Fruit fly (Drosophila melanogaster): Measurements from ENCODE around the gene Apc2.

Apc2 gene

DNA sequence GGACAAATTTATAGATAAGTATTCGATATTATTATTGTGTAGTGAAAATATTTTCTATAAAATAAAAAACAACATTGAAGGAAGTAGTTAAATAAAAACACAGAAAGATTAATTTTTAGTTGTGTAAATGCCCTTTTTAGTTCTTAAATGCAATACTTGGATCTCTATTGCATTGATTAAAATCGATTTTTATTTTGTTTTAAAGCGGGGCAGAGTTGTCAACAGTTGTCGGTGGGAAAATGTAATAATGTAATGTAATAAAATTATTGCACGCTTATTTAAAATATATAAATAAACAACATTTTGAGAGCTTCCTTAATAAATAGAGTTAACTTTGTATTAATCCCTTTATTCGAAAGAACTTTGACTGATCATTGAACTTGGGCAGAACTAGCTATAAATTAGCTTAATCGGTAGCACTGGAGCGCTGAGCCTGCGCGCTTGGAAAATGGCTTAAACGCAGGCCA lies at the start of gene Apc2:
TSS of gene Apc2 (plus strand) at position 411 of the 467 bp plus-strand sequence.
- TF ChIP-seq Snoo (tag; optimal IDR thresholded peaks at IDR 0.05): peak; percentile 48
- TF ChIP-seq fd96Ca (GFP tag; IDR thresholded peaks at IDR 0.05): no peak
- no peak for TF ChIP-seq CG14655 (GFP tag; optimal IDR thresholded peaks at IDR 0.05)
- peak; percentile 56 for TF ChIP-seq Ets98B (GFP tag; IDR thresholded peaks at IDR 0.05)
- TF ChIP-seq CG15710 (tag; optimal IDR thresholded peaks at IDR 0.05): peak; percentile 49
- peak; percentile 63; the same call in 1 of the 3 replicates for TF ChIP-seq CG4496 (GFP tag; IDR thresholded peaks at IDR 0.05)
- peak; percentile 66 for TF ChIP-seq CG32121 (GFP tag; IDR thresholded peaks at IDR 0.05)
- TF ChIP-seq CG17806 (tag; optimal IDR thresholded peaks at IDR 0.05): peak; percentile 22
- no peak for TF ChIP-seq D1 (tag; optimal IDR thresholded peaks at IDR 0.05)
- TF ChIP-seq CG12605 (GFP tag; IDR thresholded peaks at IDR 0.05): peak; percentile 51; the same call in 1 of the 2 replicates
- TF ChIP-seq CG13204 (GFP tag; optimal IDR thresholded peaks at IDR 0.05): no peak
- TF ChIP-seq CG9948 (tag; optimal IDR thresholded peaks at IDR 0.05): peak; percentile 10
- no peak for TF ChIP-seq rn (GFP tag; IDR thresholded peaks at IDR 0.05)
- TF ChIP-seq CG34367 (tag; optimal IDR thresholded peaks at IDR 0.05): peak; percentile 18
- TF ChIP-seq EcR (GFP tag; optimal IDR thresholded peaks at IDR 0.05): peak; percentile 3
- TF ChIP-seq CG8159 (tag; optimal IDR thresholded peaks at IDR 0.05): peak; percentile 60
- TF ChIP-seq CG8301 (tag; optimal IDR thresholded peaks at IDR 0.05): peak; percentile 46
- TF ChIP-seq Pif1A (GFP tag; optimal IDR thresholded peaks at IDR 0.05): no peak

DNA sequence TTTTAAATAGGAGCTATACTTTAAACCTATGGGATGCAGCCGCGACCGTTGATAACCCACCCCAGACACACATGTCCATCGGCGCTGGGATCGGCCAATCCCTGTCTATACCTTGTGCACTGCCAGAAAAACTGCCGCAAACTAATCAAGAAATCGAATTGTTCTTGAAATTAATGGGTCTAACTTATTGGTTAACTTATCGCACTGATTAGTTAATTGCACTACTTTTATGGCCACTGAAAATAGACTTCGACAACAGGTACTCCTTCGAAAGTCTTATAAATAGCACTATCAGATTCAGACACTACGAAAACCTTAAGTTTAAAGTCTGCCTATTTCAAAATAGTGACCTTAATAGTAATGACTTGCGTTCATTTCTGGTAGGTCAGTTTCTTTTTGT lies 47.6 kb upstream of the Apc2 start, which contains the start of gene CG13607:
TSS of gene CG13607 (minus strand) at position 143 of the 400 bp plus-strand sequence.
- TF ChIP-seq rn (GFP tag; IDR thresholded peaks at IDR 0.05) (no peak), CG14655 (GFP tag; optimal IDR thresholded peaks at IDR 0.05) (peak; percentile 12)

DNA sequence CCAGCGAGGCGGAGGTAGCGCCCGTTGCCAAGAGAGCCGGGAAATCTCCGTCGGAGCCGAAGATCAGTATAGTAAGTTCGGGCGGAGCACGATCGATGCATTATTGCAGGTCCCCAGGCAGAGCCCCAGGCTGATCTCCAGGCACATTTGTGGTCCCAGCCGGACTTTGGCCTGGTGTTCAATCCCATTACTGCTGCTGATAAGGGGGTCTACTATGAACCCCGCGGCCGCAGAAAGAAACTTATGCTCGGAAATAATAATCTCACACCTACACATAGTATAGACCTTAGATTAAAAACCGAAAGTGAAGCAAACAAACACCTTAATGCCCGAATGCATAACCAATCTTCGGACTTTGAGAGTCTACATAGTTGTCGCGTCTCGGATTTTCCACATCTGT lies 46.8 kb upstream of the Apc2 start:
- TF ChIP-seq gl (tag; optimal IDR thresholded peaks at IDR 0.05): peak; percentile 64
- peak; percentile 5; the same call in 1 of the 2 replicates for TF ChIP-seq CG32121 (GFP tag; IDR thresholded peaks at IDR 0.05)
- no peak for TF ChIP-seq CG17806 (tag; optimal IDR thresholded peaks at IDR 0.05)
- peak; percentile 55 for TF ChIP-seq CG12605 (GFP tag; IDR thresholded peaks at IDR 0.05)
- peak; percentile 52; the same call in 2 of the 3 replicates for TF ChIP-seq CG4496 (GFP tag; IDR thresholded peaks at IDR 0.05)
- TF ChIP-seq CG13204 (GFP tag; optimal IDR thresholded peaks at IDR 0.05): peak; percentile 1
- no peak for TF ChIP-seq CG15710 (tag; optimal IDR thresholded peaks at IDR 0.05)
- TF ChIP-seq CG34367 (tag; optimal IDR thresholded peaks at IDR 0.05): no peak
- no peak for TF ChIP-seq Pif1A (GFP tag; optimal IDR thresholded peaks at IDR 0.05)
- no peak for TF ChIP-seq D1 (tag; optimal IDR thresholded peaks at IDR 0.05)
- TF ChIP-seq fd96Ca (GFP tag; IDR thresholded peaks at IDR 0.05): 0 out of 3 replicates have a peak, but pooled peaks have one; percentile 6
- TF ChIP-seq Pif1B (GFP tag; optimal IDR thresholded peaks at IDR 0.05): no peak

DNA sequence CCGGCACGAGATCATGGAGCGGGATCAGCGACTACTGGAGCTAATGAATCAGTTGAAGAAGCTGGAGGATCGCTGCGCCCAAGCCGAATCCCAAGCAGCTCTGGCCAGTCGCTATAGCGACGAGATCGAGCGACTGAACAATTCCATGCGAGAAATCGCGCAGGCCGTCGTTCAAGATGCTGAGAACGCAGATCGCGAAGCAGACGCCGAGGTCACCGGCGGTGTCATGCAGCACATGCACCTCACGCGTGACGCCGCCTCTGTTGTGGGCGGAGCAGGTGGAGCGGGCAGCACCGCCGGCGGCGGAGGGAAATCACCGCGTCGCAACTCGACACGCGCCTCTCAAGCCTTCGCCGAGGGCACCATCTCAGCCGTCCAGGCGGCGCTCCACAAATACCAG lies 42.1 kb upstream of the Apc2 start:
- TF ChIP-seq Pif1A (GFP tag; optimal IDR thresholded peaks at IDR 0.05) (no peak), CG15710 (tag; optimal IDR thresholded peaks at IDR 0.05) (no peak), Pif1B (GFP tag; optimal IDR thresholded peaks at IDR 0.05) (no peak)

DNA sequence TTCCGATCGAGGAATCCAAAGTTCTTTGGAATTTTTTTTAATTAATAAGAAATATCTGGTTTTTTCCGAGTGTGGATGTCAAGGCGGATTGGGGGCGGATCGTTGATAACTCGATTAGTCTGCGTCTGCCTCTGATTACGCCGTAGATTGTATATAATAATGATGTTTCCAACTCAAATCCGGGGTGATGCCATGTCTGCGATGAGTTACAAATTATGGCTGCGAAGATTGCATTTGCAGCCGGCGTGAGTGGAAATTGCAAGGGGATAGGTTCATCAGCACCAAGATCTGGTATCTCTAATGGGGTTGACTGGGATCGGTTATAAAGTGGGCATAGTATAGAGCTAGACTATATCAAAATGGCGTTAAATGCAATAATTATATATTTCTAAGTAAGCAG lies 41.4 kb upstream of the Apc2 start:
- TF ChIP-seq CG17806 (tag; optimal IDR thresholded peaks at IDR 0.05) (no peak), Ets98B (GFP tag; IDR thresholded peaks at IDR 0.05) (peak; percentile 17; the same call in 1 of the 2 replicates), EcR (GFP tag; optimal IDR thresholded peaks at IDR 0.05) (peak; percentile 67)

DNA sequence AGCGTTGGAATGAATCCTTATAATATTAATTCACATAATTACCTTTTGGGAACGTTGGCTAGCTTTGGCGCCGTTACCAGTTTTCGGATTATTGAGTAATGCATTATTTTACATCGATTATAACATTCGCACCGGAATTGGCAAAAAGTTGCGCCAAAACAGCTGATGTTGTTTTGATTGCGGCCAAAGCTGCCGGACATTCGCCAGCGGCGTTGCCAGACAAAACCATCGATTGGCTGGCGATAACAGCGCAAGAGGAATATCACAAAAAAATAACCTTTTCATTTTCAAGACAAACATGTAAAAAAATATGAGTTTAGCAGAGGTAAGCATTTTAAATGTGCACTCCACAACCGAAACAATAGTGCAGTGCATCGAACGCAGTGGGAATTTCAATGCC lies 33.7 kb upstream of the Apc2 start, which contains the start of the genes GatB and Tsc1:
TSS of gene GatB (minus strand) at position 176 of the 400 bp plus-strand sequence.
TSS of gene Tsc1 (plus strand) at position 228 of the 400 bp plus-strand sequence.
- TF ChIP-seq CG8301 (tag; optimal IDR thresholded peaks at IDR 0.05) (no peak), Ets98B (GFP tag; IDR thresholded peaks at IDR 0.05) (no peak), CG32121 (GFP tag; IDR thresholded peaks at IDR 0.05) (no peak), Snoo (tag; optimal IDR thresholded peaks at IDR 0.05) (no peak), CG17806 (tag; optimal IDR thresholded peaks at IDR 0.05) (no peak), EcR (GFP tag; optimal IDR thresholded peaks at IDR 0.05) (no peak), CG8159 (tag; optimal IDR thresholded peaks at IDR 0.05) (no peak), CG15710 (tag; optimal IDR thresholded peaks at IDR 0.05) (no peak), D1 (tag; optimal IDR thresholded peaks at IDR 0.05) (no peak), Pif1B (GFP tag; optimal IDR thresholded peaks at IDR 0.05) (no peak), CG9948 (tag; optimal IDR thresholded peaks at IDR 0.05) (no peak), gl (tag; optimal IDR thresholded peaks at IDR 0.05) (no peak), CG10348 (GFP tag; IDR thresholded peaks at IDR 0.05) (no peak), CG4496 (GFP tag; IDR thresholded peaks at IDR 0.05) (no peak), Pif1A (GFP tag; optimal IDR thresholded peaks at IDR 0.05) (no peak), CG13204 (GFP tag; optimal IDR thresholded peaks at IDR 0.05) (no peak), CG14655 (GFP tag; optimal IDR thresholded peaks at IDR 0.05) (no peak), rn (GFP tag; IDR thresholded peaks at IDR 0.05) (no peak), fd96Ca (GFP tag; IDR thresholded peaks at IDR 0.05) (no peak), CG12605 (GFP tag; IDR thresholded peaks at IDR 0.05) (no peak)

DNA sequence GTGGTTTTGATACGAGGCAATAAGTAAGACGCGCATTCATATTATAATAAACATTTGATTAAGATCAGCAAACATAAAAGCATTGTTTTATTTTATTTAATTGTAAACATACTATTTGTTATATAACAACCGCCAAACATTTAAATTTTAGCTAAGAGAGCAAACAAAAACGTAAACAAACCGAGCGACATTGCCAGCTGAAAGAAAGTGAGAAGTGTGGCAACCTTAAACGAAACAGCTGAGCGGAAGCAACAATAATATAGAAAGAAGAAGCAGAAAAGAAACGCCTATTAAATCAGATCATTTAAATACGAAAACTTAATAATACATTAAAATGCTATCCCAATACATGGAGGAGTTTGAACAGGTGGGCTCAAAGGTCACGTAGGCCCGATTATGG lies 29.2 kb upstream of the Apc2 start, which contains the start of gene Sec10:
TSS of gene Sec10 (plus strand) at position 252 of the 400 bp plus-strand sequence.
- TF ChIP-seq fd96Ca (GFP tag; IDR thresholded peaks at IDR 0.05) (no peak), CG10348 (GFP tag; IDR thresholded peaks at IDR 0.05) (no peak), CG8159 (tag; optimal IDR thresholded peaks at IDR 0.05) (no peak), CG34367 (tag; optimal IDR thresholded peaks at IDR 0.05) (peak; percentile 4), gl (tag; optimal IDR thresholded peaks at IDR 0.05) (no peak)
